Fruit fly (Drosophila melanogaster): ENCODE data around the gene Smyd3.
A peak's percentile ranks its signal among the peaks of the same experiment; 100 is the strongest.

Gene Smyd3

DNA sequence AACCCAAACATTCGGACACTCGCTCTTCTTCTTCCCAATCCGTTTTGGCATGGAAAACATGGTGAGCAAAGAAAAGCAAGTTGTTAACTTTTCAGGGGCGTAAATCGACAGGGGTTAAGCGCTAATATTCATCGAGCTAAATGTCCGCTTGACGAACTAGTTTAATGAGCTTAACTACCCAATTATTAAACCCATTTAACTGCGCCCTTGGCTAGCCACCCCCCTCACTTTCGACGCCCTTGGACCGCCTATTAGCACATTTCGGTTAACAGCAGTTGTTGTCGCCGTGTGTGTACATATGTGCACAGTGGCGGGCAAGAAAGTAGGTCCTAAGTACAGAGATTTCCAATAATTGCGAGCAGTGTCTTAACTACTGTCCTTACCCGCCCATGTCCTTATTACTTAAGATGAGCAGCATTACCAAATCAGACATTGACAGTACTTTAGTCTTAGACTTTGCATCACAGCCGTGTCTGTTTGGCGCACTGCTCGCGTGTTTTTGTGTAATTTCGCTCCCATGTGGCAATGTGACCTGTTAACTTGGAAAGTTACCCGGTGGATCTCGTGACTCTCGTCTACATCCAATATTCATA is 19.1 kb downstream of the Smyd3 start (continued):
- peak; percentile 48 for TF ChIP-seq sima (GFP tag; optimal IDR thresholded peaks at IDR 0.05)
- TF ChIP-seq CG4282 (GFP tag; optimal IDR thresholded peaks at IDR 0.05): peak; percentile 92
- peak; percentile 89 for TF ChIP-seq CG12744 (GFP tag; optimal IDR thresholded peaks at IDR 0.05)
- peak; percentile 94 to 95 for TF ChIP-seq dpn (GFP tag; optimal IDR thresholded peaks at IDR 0.05)
- TF ChIP-seq CG9797 (GFP tag; optimal IDR thresholded peaks at IDR 0.05): peak; percentile 0
- peak; percentile 87 for TF ChIP-seq CG17361 (GFP tag; IDR thresholded peaks at IDR 0.05)
- peak; percentile 73 for TF ChIP-seq ssp (GFP tag; IDR thresholded peaks at IDR 0.05)
- TF ChIP-seq pros (GFP tag; optimal IDR thresholded peaks at IDR 0.05): no peak
- TF ChIP-seq CG8388 (GFP tag; optimal IDR thresholded peaks at IDR 0.05): peak; percentile 59
- peak; percentile 99 for TF ChIP-seq Rfx (GFP tag; IDR thresholded peaks at IDR 0.05)
- TF ChIP-seq CG10147 (GFP tag; optimal IDR thresholded peaks at IDR 0.05): peak; percentile 90
- TF ChIP-seq CG17328 (GFP tag; IDR thresholded peaks at IDR 0.05): peak; percentile 90
- TF ChIP-seq vnd (GFP tag; IDR thresholded peaks at IDR 0.05; ENCODE audit: partially characterized antibody): no peak
- peak; percentile 86 for TF ChIP-seq az2 (GFP tag; optimal IDR thresholded peaks at IDR 0.05)
- peak; percentile 73 for TF ChIP-seq odd (GFP tag; optimal IDR thresholded peaks at IDR 0.05)
- peak; percentile 88 for TF ChIP-seq CG6689 (GFP tag; IDR thresholded peaks at IDR 0.05)
- peak; percentile 95 for TF ChIP-seq lmd (GFP tag; IDR thresholded peaks at IDR 0.05)
- TF ChIP-seq ems (GFP tag; optimal IDR thresholded peaks at IDR 0.05): peak; percentile 91
- TF ChIP-seq pan (optimal IDR thresholded peaks at IDR 0.05): no peak
- TF ChIP-seq pan (GFP tag; optimal IDR thresholded peaks at IDR 0.05 in 1 of 2, IDR thresholded peaks at IDR 0.05 in 1 of 2): peak in 1 of 2 experiments; percentile 94
- peak; percentile 78 for TF ChIP-seq CG6683 (GFP tag; optimal IDR thresholded peaks at IDR 0.05)
- peak; percentile 84 for TF ChIP-seq Ssrp (tag; optimal IDR thresholded peaks at IDR 0.05)
- TF ChIP-seq CG8944 (GFP tag; optimal IDR thresholded peaks at IDR 0.05): peak; percentile 93
- peak; percentile 82 for TF ChIP-seq peb (GFP tag; IDR thresholded peaks at IDR 0.05)
- peak; percentile 65 for TF ChIP-seq CG14965 (GFP tag; optimal IDR thresholded peaks at IDR 0.05; ENCODE audit: borderline replicate concordance)
- TF ChIP-seq CG9932 (GFP tag; IDR thresholded peaks at IDR 0.05): peak; percentile 96
- TF ChIP-seq en (GFP tag; optimal IDR thresholded peaks at IDR 0.05): peak; percentile 74
- peak; percentile 89 for TF ChIP-seq Atf-2 (GFP tag; optimal IDR thresholded peaks at IDR 0.05)
- peak; percentile 54 for TF ChIP-seq Nf-YB (GFP tag; optimal IDR thresholded peaks at IDR 0.05)
- peak; percentile 68 for TF ChIP-seq abd-A (tag; optimal IDR thresholded peaks at IDR 0.05)
- TF ChIP-seq stwl (tag; optimal IDR thresholded peaks at IDR 0.05): no peak
- TF ChIP-seq Mrtf (GFP tag; IDR thresholded peaks at IDR 0.05): peak; percentile 95
- peak; percentile 85 to 93 for TF ChIP-seq chif (GFP tag; optimal IDR thresholded peaks at IDR 0.05)
- TF ChIP-seq CG2202 (tag; optimal IDR thresholded peaks at IDR 0.05): peak; percentile 16
- TF ChIP-seq Bgb (GFP tag; IDR thresholded peaks at IDR 0.05; ENCODE audit: partially characterized antibody): no peak
- TF ChIP-seq CG11696 (GFP tag; IDR thresholded peaks at IDR 0.05): peak; percentile 94
- no peak for TF ChIP-seq h (optimal IDR thresholded peaks at IDR 0.05)
- TF ChIP-seq shn (GFP tag; optimal IDR thresholded peaks at IDR 0.05): peak; percentile 95
- TF ChIP-seq Fer2 (tag; optimal IDR thresholded peaks at IDR 0.05): peak; percentile 70
- TF ChIP-seq trem (tag; optimal IDR thresholded peaks at IDR 0.05): peak; percentile 27
- TF ChIP-seq Dp (GFP tag; optimal IDR thresholded peaks at IDR 0.05): no peak
- no peak for TF ChIP-seq Dll (GFP tag; IDR thresholded peaks at IDR 0.05; ENCODE audit: partially characterized antibody)
- peak; percentile 97 for TF ChIP-seq HLH54F (GFP tag; optimal IDR thresholded peaks at IDR 0.05)
- peak; percentile 84 for TF ChIP-seq gcm2 (GFP tag; optimal IDR thresholded peaks at IDR 0.05)
- TF ChIP-seq prd (optimal IDR thresholded peaks at IDR 0.05): no peak
- peak; percentile 96 for TF ChIP-seq prd (GFP tag; IDR thresholded peaks at IDR 0.05)
- TF ChIP-seq CG10267 (tag; optimal IDR thresholded peaks at IDR 0.05): peak; percentile 67
- TF ChIP-seq CG14441 (GFP tag; IDR thresholded peaks at IDR 0.05): peak; percentile 94
- TF ChIP-seq bowl (GFP tag; IDR thresholded peaks at IDR 0.05): peak; percentile 74
- TF ChIP-seq kah (GFP tag; optimal IDR thresholded peaks at IDR 0.05): peak; percentile 50
- peak; percentile 80 for TF ChIP-seq CG18011 (GFP tag; optimal IDR thresholded peaks at IDR 0.05)
